Worm (Caenorhabditis elegans) whole organism, L4 larva: ENCODE measurements around the gene F35C11.4.

Experiments
- D1046.2 ChIP-seq: fragments of 200-800 bp; sonication (Bioruptor generic); IDR thresholded peaks from 2 replicates; pipeline ENCODE4 v1.3.6; 2022; ENCODE audit warnings: missing genetic modification characterization, missing compliant biosample characterization
- F10B5.3 ChIP-seq: sonication (generic microtip); optimal IDR thresholded peaks from 2 replicates; lab custom pipeline; 2016; ENCODE audit warnings: mild to moderate bottlenecking, missing genetic modification characterization, missing compliant biosample characterization
- F37D6.2 ChIP-seq: sonication (generic microtip); optimal IDR thresholded peaks from 2 replicates; lab custom pipeline; 2016; ENCODE audit warnings: mild to moderate bottlenecking, missing genetic modification characterization, missing compliant biosample characterization
- F44E2.7 ChIP-seq: fragments of 200-800 bp; sonication (Bioruptor generic); IDR thresholded peaks from 2 replicates; pipeline ENCODE4 v2.1.2; 2022; ENCODE audit warnings: missing genetic modification characterization, missing compliant biosample characterization
- F49E8.2 ChIP-seq: sonication (generic microtip); optimal IDR thresholded peaks from 2 replicates; lab custom pipeline; 2016; ENCODE audit warnings: missing compliant biosample characterization, mild to moderate bottlenecking, missing genetic modification characterization, borderline replicate concordance
- T20F7.1 ChIP-seq: fragments of 200-800 bp; sonication (Bioruptor generic); optimal IDR thresholded peaks from 2 replicates; lab custom pipeline; 2018; ENCODE audit warnings: mild to moderate bottlenecking, missing genetic modification characterization, missing compliant biosample characterization
- T26A8.4 ChIP-seq: fragments of 200-800 bp; sonication (Bioruptor generic); IDR thresholded peaks from 2 replicates; pipeline ENCODE4 v1.3.6; 2022; ENCODE audit warnings: missing genetic modification characterization, missing compliant biosample characterization
- ZK546.5 ChIP-seq, 2 experiments: sonication (generic microtip); optimal IDR thresholded peaks; 2 replicates each; lab custom pipeline; 2017; ENCODE audit warnings: missing biosample characterization in 2 of 2, missing genetic modification characterization in 2 of 2
- aha-1 ChIP-seq: fragments of 150-350 bp; peaks from one replicate; lab custom pipeline; 2014; ENCODE audit warnings: missing biosample characterization, missing genetic modification characterization
- arid-1 ChIP-seq: fragments of 200-800 bp; sonication (Bioruptor generic); conservative IDR thresholded peaks from 2 replicates; pipeline ENCODE4 v1.3.6; 2022; ENCODE audit warnings: missing genetic modification reagents, missing genetic modification characterization, missing compliant biosample characterization
- attf-4 ChIP-seq: sonication (generic microtip); optimal IDR thresholded peaks from 3 replicates; lab custom pipeline; 2017; ENCODE audit warnings: missing biosample characterization, missing genetic modification characterization
- ces-1 ChIP-seq: fragments of 150-350 bp; sonication (generic microtip); optimal IDR thresholded peaks from 4 replicates; lab custom pipeline; 2014; ENCODE audit warnings: missing biosample characterization, missing genetic modification reagents, missing genetic modification characterization
- daf-12 ChIP-seq: fragments of 150-350 bp; optimal IDR thresholded peaks from 2 replicates; lab custom pipeline; 2014; ENCODE audit warnings: missing biosample characterization, missing genetic modification reagents, missing genetic modification characterization
- daf-8 ChIP-seq: fragments of 200-800 bp; sonication (Bioruptor generic); IDR thresholded peaks from 2 replicates; pipeline ENCODE4 v1.3.6; 2022; ENCODE audit warnings: missing genetic modification characterization, missing compliant biosample characterization
- dmd-6 ChIP-seq: fragments of 200-800 bp; sonication (Bioruptor generic); IDR thresholded peaks from 2 replicates; pipeline ENCODE4 v1.3.6; 2022; ENCODE audit warnings: missing genetic modification reagents, missing genetic modification characterization, missing compliant biosample characterization
- dmd-8 ChIP-seq: fragments of 200-800 bp; sonication (Bioruptor generic); IDR thresholded peaks from 2 replicates; pipeline ENCODE4 v1.3.6; 2022; ENCODE audit warnings: missing genetic modification characterization, missing compliant biosample characterization
- dpl-1 ChIP-seq: fragments of 150-350 bp; optimal IDR thresholded peaks from 2 replicates; lab custom pipeline; 2014; ENCODE audit warnings: missing biosample characterization, missing genetic modification reagents, missing genetic modification characterization
- dve-1 ChIP-seq: sonication (generic microtip); optimal IDR thresholded peaks from 2 replicates; lab custom pipeline; 2017; ENCODE audit warnings: antibody characterized with exemption, mild to moderate bottlenecking, missing genetic modification characterization, missing compliant biosample characterization; ENCODE audit not compliant: insufficient read depth
- egl-43 ChIP-seq: fragments of 200-800 bp; sonication (Bioruptor generic); IDR thresholded peaks from 2 replicates; pipeline ENCODE4 v1.3.6; 2022; ENCODE audit warnings: missing genetic modification reagents, missing genetic modification characterization, missing compliant biosample characterization
- fkh-10 ChIP-seq: fragments of 150-350 bp; optimal IDR thresholded peaks from 2 replicates; lab custom pipeline; 2014; ENCODE audit warnings: missing biosample characterization, missing genetic modification reagents, missing genetic modification characterization
- fos-1 ChIP-seq: fragments of 150-350 bp; optimal IDR thresholded peaks from 2 replicates; lab custom pipeline; 2014; ENCODE audit warnings: missing biosample characterization, missing genetic modification characterization
- hlh-11 ChIP-seq: fragments of 200-800 bp; sonication (Bioruptor generic); optimal IDR thresholded peaks from 2 replicates; lab custom pipeline; 2018; ENCODE audit warnings: mild to moderate bottlenecking, missing genetic modification characterization, missing compliant biosample characterization
- hlh-30 ChIP-seq: sonication (generic microtip); optimal IDR thresholded peaks from 2 replicates; lab custom pipeline; 2017; ENCODE audit warnings: antibody characterized with exemption, mild to moderate bottlenecking, missing genetic modification characterization, missing compliant biosample characterization; ENCODE audit not compliant: insufficient read depth
- lin-29 ChIP-seq: fragments of 200-800 bp; sonication (Bioruptor generic); IDR thresholded peaks from 2 replicates; pipeline ENCODE4 v1.3.6; 2022; ENCODE audit warnings: missing genetic modification reagents, missing genetic modification characterization, missing compliant biosample characterization
- lsy-2 ChIP-seq, 2 experiments: fragments of 150-350 bp in 1 of 2; sonication (generic microtip) in 1 of 2; optimal IDR thresholded peaks; 2 replicates each; lab custom pipeline; 2014 to 2017; ENCODE audit warnings: missing biosample characterization in 2 of 2, missing genetic modification characterization in 2 of 2
- madf-5 ChIP-seq, 2 experiments: fragments of 200-800 bp; sonication (Bioruptor generic); IDR thresholded peaks; 2 replicates each; pipeline ENCODE4 v1.3.6; 2022; ENCODE audit warnings: missing compliant biosample characterization in 2 of 2, missing genetic modification characterization in 2 of 2
- madf-9 ChIP-seq: fragments of 200-800 bp; sonication (Bioruptor generic); conservative IDR thresholded peaks from 2 replicates; pipeline ENCODE4 v1.3.6; 2022; ENCODE audit warnings: missing genetic modification reagents, missing genetic modification characterization, missing compliant biosample characterization
- mdl-1 ChIP-seq, 2 experiments: fragments of 150-350 bp in 1 of 2; sonication (generic microtip) in 1 of 2; optimal IDR thresholded peaks; 2 replicates each; lab custom pipeline; 2014 to 2017; ENCODE audit warnings: missing biosample characterization in 2 of 2, missing genetic modification characterization in 2 of 2
- mdt-29 ChIP-seq: fragments of 200-800 bp; sonication (Bioruptor generic); IDR thresholded peaks from 2 replicates; pipeline ENCODE4 v1.3.6; 2022; ENCODE audit warnings: missing genetic modification reagents, missing genetic modification characterization, missing compliant biosample characterization
- mes-2 ChIP-seq: sonication (generic microtip); optimal IDR thresholded peaks from 2 replicates; lab custom pipeline; 2016; ENCODE audit warnings: missing genotype, mild to moderate bottlenecking, missing genetic modification characterization, missing compliant biosample characterization; ENCODE audit not compliant: poor library complexity, severe bottlenecking
- mxl-3 ChIP-seq: fragments of 200-800 bp; sonication (Bioruptor generic); optimal IDR thresholded peaks from 2 replicates; lab custom pipeline; 2018; ENCODE audit warnings: mild to moderate bottlenecking, missing genetic modification characterization, missing compliant biosample characterization
- nhr-10 ChIP-seq: fragments of 150-350 bp; optimal IDR thresholded peaks from 2 replicates; lab custom pipeline; 2014; ENCODE audit warnings: missing biosample characterization, missing genetic modification characterization
- nhr-102 ChIP-seq: sonication (generic microtip); optimal IDR thresholded peaks from 2 replicates; lab custom pipeline; 2016; ENCODE audit warnings: mild to moderate bottlenecking, missing genetic modification characterization, moderate library complexity, missing compliant biosample characterization
- nhr-111 ChIP-seq: fragments of 200-800 bp; sonication (Bioruptor generic); optimal IDR thresholded peaks from 2 replicates; lab custom pipeline; 2018; ENCODE audit warnings: mild to moderate bottlenecking, missing genetic modification characterization, missing compliant biosample characterization
- nhr-28 ChIP-seq: fragments of 150-350 bp; optimal IDR thresholded peaks from 2 replicates; lab custom pipeline; 2014; ENCODE audit warnings: missing biosample characterization, missing genetic modification characterization
- nhr-42 ChIP-seq: fragments of 200-800 bp; sonication (Bioruptor generic); IDR thresholded peaks from 2 replicates; pipeline ENCODE4 v1.3.6; 2022; ENCODE audit warnings: missing genetic modification characterization, missing compliant biosample characterization
- nhr-76 ChIP-seq: fragments of 150-350 bp; optimal IDR thresholded peaks from 2 replicates; lab custom pipeline; 2014; ENCODE audit warnings: missing biosample characterization, missing genetic modification characterization
- pha-4 ChIP-seq, 2 experiments: fragments of 150-350 bp in 1 of 2; fragments of 200-800 bp in 1 of 2; sonication (Bioruptor generic) in 1 of 2; IDR thresholded peaks in 1 of 2; optimal IDR thresholded peaks in 1 of 2; 2 replicates each; pipeline versions ENCODE4 v1.3.6 to Lab custom; 2014 to 2022; ENCODE audit warnings: missing genetic modification characterization in 2 of 2, missing genetic modification reagents in 2 of 2, missing biosample characterization in 1 of 2, missing compliant biosample characterization in 1 of 2
- php-3 ChIP-seq: fragments of 200-800 bp; sonication (Bioruptor generic); IDR thresholded peaks from 2 replicates; pipeline ENCODE4 v1.3.6; 2022; ENCODE audit warnings: missing genetic modification reagents, missing genetic modification characterization, missing compliant biosample characterization
- pqm-1 ChIP-seq: sonication (generic microtip); optimal IDR thresholded peaks from 2 replicates; lab custom pipeline; 2017; ENCODE audit warnings: missing biosample characterization, missing genetic modification characterization
- set-16 ChIP-seq: fragments of 200-800 bp; sonication (Bioruptor generic); IDR thresholded peaks from 2 replicates; pipeline ENCODE4 v1.3.6; 2022; ENCODE audit warnings: missing genetic modification reagents, missing genetic modification characterization, missing compliant biosample characterization
- snpc-4 ChIP-seq: fragments of 150-350 bp; optimal IDR thresholded peaks from 2 replicates; lab custom pipeline; 2014; ENCODE audit warnings: missing biosample characterization, missing genetic modification characterization
- tag-97 ChIP-seq: fragments of 200-800 bp; sonication (Bioruptor generic); IDR thresholded peaks from 2 replicates; pipeline ENCODE4 v1.3.6; 2022; ENCODE audit warnings: missing genetic modification characterization, missing compliant biosample characterization
- tra-1 ChIP-seq: fragments of 200-800 bp; sonication (Bioruptor generic); IDR thresholded peaks from 2 replicates; pipeline ENCODE4 v1.3.6; 2022; ENCODE audit warnings: missing genetic modification reagents, missing genetic modification characterization, missing compliant biosample characterization
- unc-130 ChIP-seq: sonication (generic microtip); optimal IDR thresholded peaks from 2 replicates; lab custom pipeline; 2016; ENCODE audit warnings: missing genetic modification reagents, missing genetic modification characterization, missing compliant biosample characterization
- unc-62 ChIP-seq, 3 experiments: fragments of 150-350 bp in 1 of 3; sonication (generic microtip); optimal IDR thresholded peaks in 2 of 3; peaks in 1 of 3; 1 replicate in 1 of 3; 2 replicates in 2 of 3; lab custom pipeline; 2014 to 2017; ENCODE audit warnings: missing biosample characterization in 3 of 3, missing genetic modification characterization in 3 of 3, missing genetic modification reagents in 3 of 3, missing genotype in 1 of 3
- zip-2 ChIP-seq: fragments of 150-350 bp; optimal IDR thresholded peaks from 2 replicates; lab custom pipeline; 2014; ENCODE audit warnings: missing biosample characterization, missing genetic modification characterization
- ztf-11 ChIP-seq: fragments of 150-350 bp; optimal IDR thresholded peaks from 2 replicates; lab custom pipeline; 2014; ENCODE audit warnings: missing biosample characterization, missing genetic modification characterization

F35C11.4 gene

ce11 chrII:8263562-8263961 is 14.8 kb downstream of the F35C11.4 start (continued):
- no peak for TF ChIP-seq T20F7.1 (GFP tag; lab: Kevin White, UChicago)
- no peak for TF ChIP-seq F49E8.2 (tag; lab: Kevin White, UChicago)
- no peak for TF ChIP-seq mes-2 (tag; lab: Kevin White, UChicago)
- TF ChIP-seq unc-62 (GFP tag; optimal IDR thresholded peaks at IDR 0.05 in 1 of 2; lab: Kevin White, UChicago), result peak in 1 of 2 experiments; percentile 67
- TF ChIP-seq unc-62 (tag; optimal IDR thresholded peaks at IDR 0.05; lab: Kevin White, UChicago), result no peak
- no peak for TF ChIP-seq D1046.2 (GFP tag; lab: Robert Waterston, UW)
- TF ChIP-seq arid-1 (GFP tag; lab: Robert Waterston, UW), result no peak
- TF ChIP-seq tra-1, result no peak
- TF ChIP-seq madf-9 (GFP tag; lab: Robert Waterston, UW), result no peak
- TF ChIP-seq F44E2.7, result no peak
- TF ChIP-seq egl-43, result no peak
- peak in 1 of 2 experiments; percentile 8 for TF ChIP-seq lsy-2 (tag; optimal IDR thresholded peaks at IDR 0.05; lab: Kevin White, UChicago)
- no peak for TF ChIP-seq daf-8 (GFP tag; lab: Robert Waterston, UW)
- no peak for TF ChIP-seq unc-130 (GFP tag; lab: Kevin White, UChicago)
- TF ChIP-seq dve-1, result peak; percentile 21
- no peak for TF ChIP-seq nhr-111 (GFP tag; lab: Kevin White, UChicago)
- peak; percentile 69 for TF ChIP-seq hlh-30 (tag; lab: Kevin White, UChicago)
- TF ChIP-seq pha-4 (GFP tag; IDR thresholded peaks at IDR 0.05; lab: Robert Waterston, UW), result no peak
- TF ChIP-seq pha-4 (tag; optimal IDR thresholded peaks at IDR 0.05; lab: Kevin White, UChicago), result no peak
- no peak for TF ChIP-seq zip-2 (tag; lab: Kevin White, UChicago)
- TF ChIP-seq mxl-3 (GFP tag; lab: Kevin White, UChicago), result peak; percentile 75
- no peak for TF ChIP-seq ces-1
- TF ChIP-seq ZK546.5 (tag; optimal IDR thresholded peaks at IDR 0.05; lab: Kevin White, UChicago), result no peak
- no peak for TF ChIP-seq ztf-11 (tag; lab: Kevin White, UChicago)
- no peak for TF ChIP-seq fkh-10
- no peak for TF ChIP-seq tag-97 (GFP tag; lab: Robert Waterston, UW)
- TF ChIP-seq set-16 (GFP tag; lab: Robert Waterston, UW), result no peak
- TF ChIP-seq F10B5.3, result no peak
- TF ChIP-seq lin-29, result no peak
- TF ChIP-seq php-3, result no peak
- no peak for TF ChIP-seq snpc-4
- no peak for TF ChIP-seq nhr-102 (tag; lab: Kevin White, UChicago)
- TF ChIP-seq dmd-8 (GFP tag; lab: Robert Waterston, UW), result no peak
- TF ChIP-seq, all 104 proteins: peak for 11

- TF ChIP-seq madf-5 (GFP tag; IDR thresholded peaks at IDR 0.05; lab: Robert Waterston, UW), result no peak
- no peak for TF ChIP-seq aha-1 (tag; lab: Kevin White, UChicago)
- TF ChIP-seq daf-12, result no peak
- no peak for TF ChIP-seq nhr-76 (tag; lab: Kevin White, UChicago)
- TF ChIP-seq mdt-29, result no peak
- TF ChIP-seq mdl-1 (tag; optimal IDR thresholded peaks at IDR 0.05; lab: Kevin White, UChicago), result peak in 1 of 2 experiments; percentile 21
- TF ChIP-seq fos-1 (tag; lab: Kevin White, UChicago), result no peak
- no peak for TF ChIP-seq ZK546.5 (tag; optimal IDR thresholded peaks at IDR 0.05; lab: Kevin White, UChicago)
- no peak for TF ChIP-seq nhr-42 (GFP tag; lab: Robert Waterston, UW)
- no peak for TF ChIP-seq mes-2 (tag; lab: Kevin White, UChicago)
- TF ChIP-seq attf-4 (tag; lab: Kevin White, UChicago), result no peak
- TF ChIP-seq dmd-8 (GFP tag; lab: Robert Waterston, UW), result no peak
- TF ChIP-seq dpl-1 (GFP tag; lab: Kevin White, UChicago), result no peak
- TF ChIP-seq F44E2.7, result no peak
- peak; percentile 21 for TF ChIP-seq hlh-11 (tag; lab: Kevin White, UChicago)
- TF ChIP-seq T26A8.4 (GFP tag; lab: Robert Waterston, UW), result no peak
- no peak for TF ChIP-seq F37D6.2 (tag; lab: Kevin White, UChicago)
- TF ChIP-seq pqm-1 (tag; lab: Kevin White, UChicago), result no peak
- 0 out of 2 replicates have a peak, but pooled peaks have one; percentile 16 for TF ChIP-seq tra-1
- peak; percentile 35; the same call in 1 of the 2 replicates for TF ChIP-seq dmd-6 (GFP tag; lab: Robert Waterston, UW)
- peak; percentile 2 for TF ChIP-seq nhr-28 (tag; lab: Kevin White, UChicago)
- peak; percentile 50 for TF ChIP-seq mxl-3 (GFP tag; lab: Kevin White, UChicago)
- no peak for TF ChIP-seq nhr-10
Measured at ce11 chrII:8264619-8265018, 15.8 kb downstream of the F35C11.4 start, which contains the start of gene srdh-1. Gene srdh-1 (plus strand): TSS chrII:8264661.
